Worm (Caenorhabditis elegans) whole organism, midembryonic: Measurements from ENCODE around the gene T08B1.4.

Source experiments
- T22C8.4 ChIP-seq: fragments of 200-800 bp; sonication (Bioruptor generic); IDR thresholded peaks from 2 replicates; pipeline ENCODE4 v1.3.6; 2022; ENCODE audit warnings: missing genetic modification characterization, missing compliant biosample characterization
- cog-1 ChIP-seq: sonication (generic microtip); optimal IDR thresholded peaks from 2 replicates; lab custom pipeline; 2016; ENCODE audit warnings: missing genetic modification characterization, missing compliant biosample characterization
- flt-1 ChIP-seq: fragments of 200-800 bp; sonication (Bioruptor generic); IDR thresholded peaks from 2 replicates; pipeline ENCODE4 v1.3.6; 2022; ENCODE audit warnings: missing genetic modification characterization, missing compliant biosample characterization
- klf-2 ChIP-seq: fragments of 200-800 bp; sonication (Bioruptor generic); conservative IDR thresholded peaks from 2 replicates; pipeline ENCODE4 v1.3.6; 2022; ENCODE audit warnings: missing genetic modification reagents, missing genetic modification characterization, missing compliant biosample characterization
- med-1 ChIP-seq: sonication (generic microtip); optimal IDR thresholded peaks from 2 replicates; lab custom pipeline; 2017; ENCODE audit warnings: missing genetic modification characterization, mild to moderate bottlenecking, missing compliant biosample characterization, antibody characterized with exemption, missing genetic modification reagents; ENCODE audit not compliant: insufficient read depth
- ref-1 ChIP-seq: fragments of 200-800 bp; sonication (Bioruptor generic); conservative IDR thresholded peaks from 2 replicates; pipeline ENCODE4 v1.3.6; 2022; ENCODE audit warnings: missing genetic modification reagents, missing genetic modification characterization, missing compliant biosample characterization
- tab-1 ChIP-seq: fragments of 200-800 bp; sonication (Bioruptor generic); IDR thresholded peaks from 2 replicates; pipeline ENCODE4 v1.3.6; 2022; ENCODE audit warnings: missing genetic modification characterization, missing compliant biosample characterization
- ztf-23 ChIP-seq: fragments of 200-800 bp; sonication (Bioruptor generic); IDR thresholded peaks from 2 replicates; pipeline ENCODE4 v1.3.6; 2022; ENCODE audit warnings: missing genetic modification reagents, missing genetic modification characterization, missing compliant biosample characterization
- ztf-29 ChIP-seq: fragments of 200-800 bp; sonication (Bioruptor generic); IDR thresholded peaks from 2 replicates; pipeline ENCODE4 v1.3.6; 2022; ENCODE audit warnings: missing genetic modification reagents, missing genetic modification characterization, missing compliant biosample characterization

The T08B1.4 gene

DNA sequence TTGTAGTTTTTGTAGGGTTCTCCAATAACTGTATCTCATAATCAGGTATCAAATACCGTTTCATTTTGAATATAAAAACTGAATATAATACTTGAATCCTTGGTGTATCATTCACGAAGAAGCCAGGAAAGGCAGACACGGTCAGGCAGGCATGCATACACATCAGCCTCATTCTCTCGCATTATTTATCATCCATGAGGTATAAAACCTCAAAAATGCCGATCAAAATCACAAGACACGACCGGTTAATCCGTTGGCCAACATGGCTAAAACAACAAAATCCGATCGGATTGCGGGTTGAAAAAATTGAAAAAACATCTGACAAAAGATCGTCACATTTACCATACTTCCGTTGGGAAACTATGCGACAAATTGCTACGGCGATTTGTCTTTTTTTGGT is 43.3 kb downstream of the T08B1.4 start, which contains the start of gene F59A7.5:
Gene F59A7.5, plus strand, starts transcription at position 301 of the 400 bp plus-strand sequence.
- no peak for TF ChIP-seq klf-2 (GFP tag; lab: Robert Waterston, UW)
- TF ChIP-seq cog-1 = no peak
- TF ChIP-seq tab-1 = no peak
- no peak for TF ChIP-seq flt-1 (GFP tag; lab: Robert Waterston, UW)

DNA sequence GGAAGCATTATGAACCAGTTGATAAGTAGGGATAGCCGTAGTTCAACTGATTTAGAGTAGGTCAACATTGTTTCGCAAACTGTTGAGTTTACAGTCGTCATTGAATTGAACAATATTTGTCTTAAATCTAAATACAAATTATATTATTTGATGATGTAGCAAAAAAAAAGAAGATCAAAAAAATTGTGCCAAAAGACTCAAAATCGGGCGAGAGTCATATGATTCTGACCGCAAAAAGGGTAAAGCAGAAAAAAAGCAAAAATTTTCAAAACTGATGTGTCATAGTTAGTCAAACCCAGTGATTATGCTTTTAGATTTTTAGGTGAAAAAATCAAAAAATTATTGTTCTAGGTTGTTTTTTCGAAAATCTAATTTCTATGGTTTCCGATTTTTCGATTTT is 48.7 kb downstream of the T08B1.4 start, which contains the start of gene srab-13:
Gene srab-13, minus strand, starts transcription at position 101 of the 400 bp plus-strand sequence.
- TF ChIP-seq ztf-23 (no peak), med-1 (no peak), klf-2 (GFP tag; lab: Robert Waterston, UW) (no peak), tab-1 (no peak), flt-1 (GFP tag; lab: Robert Waterston, UW) (no peak), ztf-29 (GFP tag; lab: Robert Waterston, UW) (no peak), T22C8.4 (no peak), cog-1 (no peak), ref-1 (GFP tag; lab: Robert Waterston, UW) (no peak)

DNA sequence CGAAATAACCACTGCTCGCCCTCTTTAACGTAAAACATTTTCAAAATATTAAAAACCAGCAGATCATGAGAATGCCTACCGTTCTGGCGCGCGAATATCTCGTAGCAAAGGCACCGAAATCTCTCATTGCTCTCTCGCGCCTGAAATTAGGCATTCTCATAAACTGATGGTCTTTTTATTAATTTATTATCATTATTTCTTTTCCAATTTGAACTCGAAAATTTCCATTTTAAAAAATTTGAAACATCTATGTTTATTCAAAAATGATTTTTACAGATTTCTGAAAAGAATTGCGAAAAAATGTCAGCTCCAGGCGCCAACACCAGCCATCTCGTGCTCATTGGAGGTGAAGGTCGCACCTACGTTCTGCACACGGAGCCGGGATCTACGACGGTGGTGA is 50.8 kb downstream of the T08B1.4 start, which contains the start of gene F59A7.12:
Gene F59A7.12, plus strand, starts transcription at position 301 of the 400 bp plus-strand sequence.
- TF ChIP-seq flt-1 (GFP tag; lab: Robert Waterston, UW) = no peak
- TF ChIP-seq ref-1 (GFP tag; lab: Robert Waterston, UW) = no peak
- TF ChIP-seq ztf-29 (GFP tag; lab: Robert Waterston, UW) = no peak
- TF ChIP-seq med-1 = no peak

DNA sequence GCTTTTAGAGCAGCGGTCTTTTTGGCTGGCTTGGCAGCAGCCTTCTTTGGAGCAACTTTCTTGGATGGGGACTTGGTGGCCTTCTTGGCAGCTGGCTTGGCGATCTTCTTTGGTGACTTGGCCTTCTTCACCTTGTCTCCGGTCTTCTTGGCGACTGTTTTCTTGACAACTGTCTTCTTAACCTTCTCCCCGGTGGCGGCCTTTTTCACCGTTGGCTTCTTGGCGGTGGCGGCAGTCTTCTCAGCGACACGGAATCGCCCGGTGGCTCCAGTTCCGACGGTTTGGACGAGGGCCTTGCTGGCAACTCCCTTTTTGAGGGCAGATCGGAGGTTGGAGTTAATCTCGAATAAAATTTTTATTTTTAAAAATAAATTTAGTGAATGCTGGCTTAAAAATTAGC is 51.6 kb downstream of the T08B1.4 start:
- TF ChIP-seq tab-1 = no peak
- no peak for TF ChIP-seq med-1
- TF ChIP-seq klf-2 (GFP tag; lab: Robert Waterston, UW) = no peak
- TF ChIP-seq T22C8.4 = no peak
- TF ChIP-seq ref-1 (GFP tag; lab: Robert Waterston, UW) = no peak
- TF ChIP-seq ztf-29 (GFP tag; lab: Robert Waterston, UW) = no peak
- TF ChIP-seq flt-1 (GFP tag; lab: Robert Waterston, UW) = no peak
- TF ChIP-seq ztf-23 = no peak
- no peak for TF ChIP-seq cog-1

DNA sequence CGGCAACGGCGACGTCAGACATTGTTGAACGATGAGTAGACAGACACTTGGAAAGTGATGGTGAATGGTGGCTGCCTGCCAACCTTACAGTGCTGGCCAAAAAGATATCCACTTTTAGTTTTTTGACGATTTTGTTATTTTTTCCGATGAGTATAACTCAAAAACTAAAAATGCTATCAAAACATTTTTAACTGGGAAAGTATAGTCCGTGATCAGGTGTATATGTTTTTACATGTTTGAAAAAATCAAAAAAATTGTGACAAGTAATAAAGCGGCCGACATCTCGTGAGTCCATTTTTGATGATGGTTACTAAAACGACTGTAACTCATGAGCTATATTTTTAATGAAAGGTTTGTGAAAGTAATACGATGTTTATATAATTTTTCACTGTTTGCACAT is 52.4 kb downstream of the T08B1.4 start, which contains the start of gene hil-6:
Gene hil-6, minus strand, starts transcription at position 101 of the 400 bp plus-strand sequence.
- TF ChIP-seq klf-2 (GFP tag; lab: Robert Waterston, UW) (no peak), T22C8.4 (no peak), flt-1 (GFP tag; lab: Robert Waterston, UW) (no peak), ref-1 (GFP tag; lab: Robert Waterston, UW) (no peak), ztf-29 (GFP tag; lab: Robert Waterston, UW) (no peak), ztf-23 (no peak), med-1 (no peak), tab-1 (no peak), cog-1 (no peak)
